Worm (Caenorhabditis elegans) whole organism, L1 larva: ENCODE data around the gene cid-1.

Source experiments
- C04F5.9 ChIP-seq: sonication (generic microtip); optimal IDR thresholded peaks from 2 replicates; lab custom pipeline; 2016; ENCODE audit warnings: missing genetic modification characterization, missing compliant biosample characterization
- aha-1 ChIP-seq: fragments of 150-350 bp; optimal IDR thresholded peaks from 2 replicates; lab custom pipeline; 2014; ENCODE audit warnings: missing biosample characterization, missing genetic modification characterization
- blmp-1 ChIP-seq: fragments of 150-350 bp; optimal IDR thresholded peaks from 2 replicates; lab custom pipeline; 2014; ENCODE audit warnings: missing biosample characterization, missing genetic modification characterization
- ceh-63 ChIP-seq: fragments of 200-800 bp; sonication (Bioruptor generic); optimal IDR thresholded peaks from 2 replicates; lab custom pipeline; 2018; ENCODE audit warnings: mild to moderate bottlenecking, missing genetic modification characterization, missing compliant biosample characterization
- ces-1 ChIP-seq: fragments of 150-350 bp; optimal IDR thresholded peaks from 2 replicates; lab custom pipeline; 2014; ENCODE audit warnings: missing biosample characterization, missing genetic modification reagents, missing genetic modification characterization
- dpl-1 ChIP-seq, 3 experiments: fragments of 150-350 bp in 2 of 3; sonication (generic microtip) in 1 of 3; optimal IDR thresholded peaks; 2 replicates each; lab custom pipeline; 2014 to 2017; ENCODE audit warnings: missing biosample characterization in 3 of 3, missing genetic modification characterization in 3 of 3, missing genetic modification reagents in 3 of 3
- efl-1 ChIP-seq, 4 experiments: fragments of 150-350 bp; optimal IDR thresholded peaks in 3 of 4; peaks in 1 of 4; 1 replicate in 1 of 4; 2 replicates in 3 of 4; lab custom pipeline; 2014; ENCODE audit warnings: missing biosample characterization in 2 of 4, missing genetic modification characterization in 2 of 4, missing genetic modification reagents in 2 of 4
- efl-3 ChIP-seq: fragments of 200-800 bp; sonication (Bioruptor generic); optimal IDR thresholded peaks from 2 replicates; lab custom pipeline; 2018; ENCODE audit warnings: mild to moderate bottlenecking, missing genetic modification characterization, missing compliant biosample characterization
- egl-13 ChIP-seq: sonication (generic microtip); optimal IDR thresholded peaks from 2 replicates; lab custom pipeline; 2016; ENCODE audit warnings: missing genotype, missing genetic modification reagents, missing genetic modification characterization, missing compliant biosample characterization
- egl-27 ChIP-seq, 2 experiments: fragments of 150-350 bp in 1 of 2; sonication (generic microtip); optimal IDR thresholded peaks; 3 replicates each; lab custom pipeline; 2017 to 2018; ENCODE audit warnings: missing biosample characterization in 2 of 2, missing genetic modification characterization in 2 of 2, missing genetic modification reagents in 2 of 2
- elt-2 ChIP-seq: sonication (generic microtip); optimal IDR thresholded peaks from 2 replicates; lab custom pipeline; 2016; ENCODE audit warnings: missing genetic modification characterization, mild to moderate bottlenecking, inconsistent platforms, missing compliant biosample characterization, missing genetic modification reagents
- ets-5 ChIP-seq: fragments of 200-800 bp; sonication (Bioruptor generic); IDR thresholded peaks from 2 replicates; pipeline ENCODE4 v1.3.6; 2022; ENCODE audit warnings: missing genetic modification characterization, missing compliant biosample characterization
- fkh-8 ChIP-seq: sonication (generic microtip); optimal IDR thresholded peaks from 2 replicates; lab custom pipeline; 2016; ENCODE audit warnings: mild to moderate bottlenecking, missing genetic modification characterization, missing compliant biosample characterization
- hpl-2 ChIP-seq: fragments of 150-350 bp; optimal IDR thresholded peaks from 2 replicates; lab custom pipeline; 2014; ENCODE audit warnings: missing biosample characterization, missing genetic modification reagents, missing genetic modification characterization
- lin-13 ChIP-seq: fragments of 150-350 bp; optimal IDR thresholded peaks from 2 replicates; lab custom pipeline; 2014; ENCODE audit warnings: missing biosample characterization, missing genetic modification reagents, missing genetic modification characterization
- lin-14 ChIP-seq: fragments of 200-800 bp; sonication (Bioruptor generic); optimal IDR thresholded peaks from 2 replicates; lab custom pipeline; 2018; ENCODE audit warnings: mild to moderate bottlenecking, missing genetic modification characterization, moderate library complexity, missing compliant biosample characterization
- lin-35 ChIP-seq, 2 experiments: fragments of 150-350 bp; optimal IDR thresholded peaks; 2 replicates each; lab custom pipeline; 2014; ENCODE audit warnings: missing biosample characterization in 2 of 2, missing genetic modification characterization in 2 of 2, missing genetic modification reagents in 2 of 2
- lsy-2 ChIP-seq, 2 experiments: fragments of 150-350 bp; optimal IDR thresholded peaks; 2 replicates each; lab custom pipeline; 2014; ENCODE audit warnings: missing biosample characterization in 2 of 2, missing genetic modification characterization in 2 of 2
- mab-9 ChIP-seq: fragments of 200-800 bp; sonication (Bioruptor generic); IDR thresholded peaks from 2 replicates; pipeline ENCODE4 v1.3.6; 2022; ENCODE audit warnings: missing genetic modification reagents, missing genetic modification characterization, missing compliant biosample characterization
- mef-2 ChIP-seq: fragments of 150-350 bp; optimal IDR thresholded peaks from 2 replicates; lab custom pipeline; 2014; ENCODE audit warnings: missing biosample characterization, missing genetic modification characterization
- mep-1 ChIP-seq: fragments of 150-350 bp; optimal IDR thresholded peaks from 2 replicates; lab custom pipeline; 2014; ENCODE audit warnings: missing biosample characterization, missing genetic modification characterization
- nhr-11 ChIP-seq: fragments of 150-350 bp; optimal IDR thresholded peaks from 2 replicates; lab custom pipeline; 2014; ENCODE audit warnings: missing biosample characterization, missing genetic modification characterization
- nhr-71 ChIP-seq: sonication (generic microtip); optimal IDR thresholded peaks from 2 replicates; lab custom pipeline; 2016; ENCODE audit warnings: mild to moderate bottlenecking, missing genetic modification characterization, moderate library complexity, missing compliant biosample characterization
- nhr-76 ChIP-seq: sonication (generic microtip); optimal IDR thresholded peaks from 2 replicates; lab custom pipeline; 2017; ENCODE audit warnings: missing biosample characterization, missing genetic modification characterization
- pag-3 ChIP-seq: sonication (generic microtip); optimal IDR thresholded peaks from 2 replicates; lab custom pipeline; 2017; ENCODE audit warnings: missing genetic modification characterization, mild to moderate bottlenecking, missing compliant biosample characterization, antibody characterized with exemption, borderline replicate concordance; ENCODE audit not compliant: insufficient read depth
- pax-3 ChIP-seq: fragments of 200-800 bp; sonication (Bioruptor generic); optimal IDR thresholded peaks from 2 replicates; lab custom pipeline; 2018; ENCODE audit warnings: mild to moderate bottlenecking, missing genetic modification characterization, moderate library complexity, missing compliant biosample characterization
- skn-1 ChIP-seq: fragments of 150-350 bp; optimal IDR thresholded peaks from 2 replicates; lab custom pipeline; 2014; ENCODE audit warnings: missing biosample characterization, missing genetic modification characterization
- snpc-4 ChIP-seq: fragments of 150-350 bp; optimal IDR thresholded peaks from 2 replicates; lab custom pipeline; 2014; ENCODE audit warnings: missing biosample characterization, missing genetic modification characterization
- snu-23 ChIP-seq: sonication (generic microtip); optimal IDR thresholded peaks from 2 replicates; lab custom pipeline; 2016; ENCODE audit warnings: missing genetic modification characterization, missing compliant biosample characterization
- sox-4 ChIP-seq: sonication (generic microtip); optimal IDR thresholded peaks from 2 replicates; lab custom pipeline; 2016; ENCODE audit warnings: missing genetic modification characterization, missing compliant biosample characterization
- sptf-1 ChIP-seq: fragments of 150-350 bp; optimal IDR thresholded peaks from 2 replicates; lab custom pipeline; 2014; ENCODE audit warnings: missing biosample characterization, missing genetic modification characterization
- sup-37 ChIP-seq: fragments of 200-800 bp; sonication (Bioruptor generic); optimal IDR thresholded peaks from 2 replicates; lab custom pipeline; 2018; ENCODE audit warnings: mild to moderate bottlenecking, missing genetic modification characterization, missing compliant biosample characterization
- swsn-7 ChIP-seq: sonication (generic microtip); optimal IDR thresholded peaks from 2 replicates; lab custom pipeline; 2016; ENCODE audit warnings: missing genetic modification characterization, missing compliant biosample characterization
- tlp-1 ChIP-seq: fragments of 150-350 bp; optimal IDR thresholded peaks from 2 replicates; lab custom pipeline; 2014; ENCODE audit warnings: missing biosample characterization, missing genetic modification characterization
- unc-62 ChIP-seq: fragments of 150-350 bp; optimal IDR thresholded peaks from 2 replicates; lab custom pipeline; 2014; ENCODE audit warnings: missing biosample characterization, missing genetic modification reagents, missing genetic modification characterization
- unc-98 ChIP-seq: fragments of 200-800 bp; sonication (Bioruptor generic); IDR thresholded peaks from 2 replicates; pipeline ENCODE4 v1.3.6; 2022; ENCODE audit warnings: missing genetic modification characterization, missing compliant biosample characterization
- xbp-1 ChIP-seq: sonication (generic microtip); optimal IDR thresholded peaks from 2 replicates; lab custom pipeline; 2016; ENCODE audit warnings: missing genetic modification characterization, missing compliant biosample characterization
- zip-4 ChIP-seq: fragments of 200-800 bp; sonication (Bioruptor generic); optimal IDR thresholded peaks from 2 replicates; lab custom pipeline; 2018; ENCODE audit warnings: mild to moderate bottlenecking, missing genetic modification characterization, moderate library complexity, missing compliant biosample characterization
- ztf-11 ChIP-seq, 2 experiments: sonication (generic microtip); optimal IDR thresholded peaks; 2 replicates each; lab custom pipeline; 2016 to 2017; ENCODE audit warnings: missing genetic modification characterization in 2 of 2, missing biosample characterization in 1 of 2, missing compliant biosample characterization in 1 of 2

cid-1 gene

ce11 chrIII:5181217-5181616, 7.5 kb downstream of the cid-1 start:
- no peak for TF ChIP-seq lsy-2 (tag; optimal IDR thresholded peaks at IDR 0.05; lab: Kevin White, UChicago)
- peak in 1 of 3 experiments; percentile 51 for TF ChIP-seq dpl-1 (GFP tag; optimal IDR thresholded peaks at IDR 0.05; lab: Kevin White, UChicago)
- TF ChIP-seq lin-35 (GFP tag; optimal IDR thresholded peaks at IDR 0.05; lab: Kevin White, UChicago): peak in 1 of 2 experiments; percentile 34
- TF ChIP-seq efl-1 (optimal IDR thresholded peaks at IDR 0.05; lab: Kevin White, UChicago): no peak
- TF ChIP-seq efl-1 (GFP tag; optimal IDR thresholded peaks at IDR 0.05 in 1 of 2; lab: Kevin White, UChicago): peak in 1 of 2 experiments; percentile 52

- TF ChIP-seq blmp-1 (peak; percentile 55), ztf-11 (tag; optimal IDR thresholded peaks at IDR 0.05; lab: Kevin White, UChicago) (no peak), mef-2 (tag; lab: Kevin White, UChicago) (no peak), unc-62 (GFP tag; lab: Kevin White, UChicago) (no peak), egl-27 (tag; optimal IDR thresholded peaks at IDR 0.05; lab: Kevin White, UChicago) (no peak), hpl-2 (no peak), aha-1 (tag; lab: Kevin White, UChicago) (no peak), sptf-1 (tag; lab: Kevin White, UChicago) (no peak), snu-23 (peak; percentile 16), mab-9 (GFP tag; lab: Robert Waterston, UW) (no peak), lin-35 (GFP tag; optimal IDR thresholded peaks at IDR 0.05; lab: Kevin White, UChicago) (peak in 1 of 2 experiments; percentile 1), ceh-63 (no peak), efl-1 (optimal IDR thresholded peaks at IDR 0.05; lab: Kevin White, UChicago) (peak; percentile 15 to 23), efl-1 (GFP tag; optimal IDR thresholded peaks at IDR 0.05 in 1 of 2; lab: Kevin White, UChicago) (no peak), lin-14 (peak; percentile 45)
- TF ChIP-seq, all 84 proteins: peak for 5
These were observed 7.9 kb downstream of the cid-1 start for ce11 chrIII:5181641-5182040.

- TF ChIP-seq nhr-76 (tag; lab: Kevin White, UChicago) (no peak), pag-3 (tag; lab: Kevin White, UChicago) (no peak), sup-37 (GFP tag; lab: Kevin White, UChicago) (no peak), aha-1 (tag; lab: Kevin White, UChicago) (no peak), egl-13 (no peak), dpl-1 (GFP tag; optimal IDR thresholded peaks at IDR 0.05; lab: Kevin White, UChicago) (peak in 1 of 3 experiments; percentile 14), pax-3 (no peak), swsn-7 (tag; lab: Kevin White, UChicago) (no peak), efl-1 (optimal IDR thresholded peaks at IDR 0.05; lab: Kevin White, UChicago) (no peak), efl-1 (GFP tag; optimal IDR thresholded peaks at IDR 0.05 in 1 of 2; lab: Kevin White, UChicago) (peak in 1 of 2 experiments; percentile 4), nhr-71 (tag; lab: Kevin White, UChicago) (no peak), zip-4 (GFP tag; lab: Kevin White, UChicago) (no peak), skn-1 (no peak), lin-14 (peak; percentile 22), ztf-11 (tag; optimal IDR thresholded peaks at IDR 0.05; lab: Kevin White, UChicago) (no peak)
These were observed 9.7 kb downstream of the cid-1 start for ce11 chrIII:5183372-5183771.

ce11 chrIII:5185620-5186019, 11.9 kb downstream of the cid-1 start, which contains the start of gene pup-2:
TSS of gene pup-2 (plus strand) at chrIII:5185920.
- TF ChIP-seq fkh-8 (tag; lab: Kevin White, UChicago) (peak; percentile 10), aha-1 (tag; lab: Kevin White, UChicago) (no peak)

- TF ChIP-seq pag-3 (tag; lab: Kevin White, UChicago): no peak
- no peak for TF ChIP-seq unc-98 (GFP tag; lab: Robert Waterston, UW)
- no peak for TF ChIP-seq lin-13 (GFP tag; lab: Kevin White, UChicago)
- TF ChIP-seq swsn-7 (tag; lab: Kevin White, UChicago): no peak
- TF ChIP-seq mep-1 (tag; lab: Kevin White, UChicago): no peak
- TF ChIP-seq elt-2 (tag; lab: Kevin White, UChicago): no peak
- no peak for TF ChIP-seq ets-5
- no peak for TF ChIP-seq tlp-1 (tag; lab: Kevin White, UChicago)
- no peak for TF ChIP-seq ceh-63
- TF ChIP-seq ces-1 (GFP tag; lab: Kevin White, UChicago): no peak
- TF ChIP-seq sox-4 (tag; lab: Kevin White, UChicago): no peak
- no peak for TF ChIP-seq xbp-1 (tag; lab: Kevin White, UChicago)
- no peak for TF ChIP-seq nhr-11
- TF ChIP-seq nhr-71 (tag; lab: Kevin White, UChicago): no peak
- TF ChIP-seq snpc-4: no peak
- TF ChIP-seq C04F5.9: no peak
- no peak for TF ChIP-seq pax-3
- TF ChIP-seq efl-3: no peak
- TF ChIP-seq, all 84 proteins: peak for 0
These were observed 14.7 kb downstream of the cid-1 start, which contains the start of gene K10D2.8 for ce11 chrIII:5188426-5188825. TSS of gene K10D2.8 (plus strand) at chrIII:5188726.
